Worm (Caenorhabditis elegans): ENCODE measurements around the gene clec-175.

ce11 chrIV:4429901-4430300 is 7.8 kb downstream of the clec-175 start, which contains the start of the genes str-185 and R08C7.5:
- TF ChIP-seq klf-2 (GFP tag; conservative IDR thresholded peaks at IDR 0.05) (no peak), ztf-29 (GFP tag; IDR thresholded peaks at IDR 0.05) (no peak), tab-1 (GFP tag; IDR thresholded peaks at IDR 0.05) (no peak), ztf-23 (GFP tag; IDR thresholded peaks at IDR 0.05) (no peak), flt-1 (GFP tag; IDR thresholded peaks at IDR 0.05) (no peak), cog-1 (tag; optimal IDR thresholded peaks at IDR 0.05) (no peak), med-1 (GFP tag; optimal IDR thresholded peaks at IDR 0.05; ENCODE audit: insufficient read depth) (no peak), ref-1 (GFP tag; conservative IDR thresholded peaks at IDR 0.05) (no peak), T22C8.4 (GFP tag; IDR thresholded peaks at IDR 0.05) (no peak)
